Worm (Caenorhabditis elegans) whole organism, L4 larva: ENCODE results near the gene rga-3.

ENCODE experiments used
- egl-27 ChIP-seq: sonication (generic microtip); optimal IDR thresholded peaks from 3 replicates; lab custom pipeline; 2017; ENCODE audit warnings: missing biosample characterization, missing genetic modification reagents, missing genetic modification characterization
- nhr-76 ChIP-seq: fragments of 150-350 bp; optimal IDR thresholded peaks from 2 replicates; lab custom pipeline; 2014; ENCODE audit warnings: missing biosample characterization, missing genetic modification characterization

DNA sequence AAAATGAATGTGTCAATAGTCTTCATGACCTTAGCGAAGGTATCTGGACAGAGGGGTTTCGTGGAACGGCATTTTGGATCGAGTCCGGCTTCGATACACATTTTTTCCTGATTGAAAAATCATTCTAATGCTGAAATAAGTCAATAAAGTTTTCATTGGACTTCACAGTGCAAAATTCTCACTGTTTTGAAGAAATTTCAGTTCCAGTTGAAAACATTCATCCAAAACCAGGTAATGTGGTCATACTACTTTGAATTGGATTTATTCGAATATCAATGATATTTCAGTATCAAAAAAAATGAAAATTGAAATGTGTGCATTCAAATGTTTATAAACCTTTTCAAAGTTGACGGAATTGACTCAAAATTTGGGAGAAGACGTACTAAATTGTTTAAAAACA, 35.7 kb downstream of the rga-3 start, which contains the start of gene pgph-1:
- TF ChIP-seq egl-27 (tag; lab: Kevin White, UChicago) (no peak), nhr-76 (tag; lab: Kevin White, UChicago) (no peak)
